Fruit fly (Drosophila melanogaster) whole organism, embryonic: Measurements from ENCODE around the gene ttm50.

Source experiments
- ATbp ChIP-seq: fragments of 200-800 bp; sonication (Bioruptor generic); optimal IDR thresholded peaks from 2 replicates; lab custom pipeline; 2017; ENCODE audit warnings: missing biosample characterization, mild to moderate bottlenecking, missing genetic modification characterization, missing genetic modification reagents
- Abd-B ChIP-seq: fragments of 200-800 bp; sonication (Bioruptor generic); optimal IDR thresholded peaks from 2 replicates; lab custom pipeline; 2018; ENCODE audit warnings: missing biosample characterization, mild to moderate bottlenecking, missing genetic modification characterization, moderate library complexity
- Atf-2 ChIP-seq: fragments of 200-800 bp; sonication (Bioruptor generic); optimal IDR thresholded peaks from 2 replicates; lab custom pipeline; 2016; ENCODE audit warnings: missing biosample characterization, missing genetic modification characterization
- CG10267 ChIP-seq: fragments of 200-800 bp; sonication (Bioruptor generic); optimal IDR thresholded peaks from 2 replicates; lab custom pipeline; 2018; ENCODE audit warnings: missing biosample characterization, mild to moderate bottlenecking, missing genetic modification characterization, moderate library complexity
- CG10543 ChIP-seq: fragments of 200-800 bp; sonication (Bioruptor generic); optimal IDR thresholded peaks from 3 replicates; lab custom pipeline; 2017; ENCODE audit warnings: missing biosample characterization, mild to moderate bottlenecking, missing genetic modification characterization, moderate library complexity
- CG10979 ChIP-seq: fragments of 200-800 bp; sonication (Bioruptor generic); optimal IDR thresholded peaks from 2 replicates; lab custom pipeline; 2018; ENCODE audit warnings: missing biosample characterization, mild to moderate bottlenecking, missing genetic modification characterization, moderate library complexity
- CG11247 ChIP-seq: fragments of 200-800 bp; sonication (Bioruptor generic); IDR thresholded peaks from 2 replicates; pipeline ENCODE4 v1.3.6; 2022; ENCODE audit warnings: missing biosample characterization, missing genetic modification characterization
- CG12219 ChIP-seq: fragments of 200-800 bp; sonication (Bioruptor generic); optimal IDR thresholded peaks from 3 replicates; lab custom pipeline; 2018; ENCODE audit warnings: missing biosample characterization, mild to moderate bottlenecking, missing genetic modification characterization
- CG12659 ChIP-seq: fragments of 200-800 bp; sonication (Bioruptor generic); optimal IDR thresholded peaks from 3 replicates; lab custom pipeline; 2017; ENCODE audit warnings: mild to moderate bottlenecking, missing biosample characterization, missing genetic modification reagents, missing genetic modification characterization
- CG17829 ChIP-seq: fragments of 200-800 bp; optimal IDR thresholded peaks from 2 replicates; lab custom pipeline; 2019; ENCODE audit warnings: missing biosample characterization, mild to moderate bottlenecking, missing genetic modification characterization, moderate library complexity
- CG17912 ChIP-seq: fragments of 200-800 bp; sonication (Bioruptor generic); optimal IDR thresholded peaks from 2 replicates; lab custom pipeline; 2018; ENCODE audit warnings: missing biosample characterization, mild to moderate bottlenecking, missing genetic modification characterization
- CG1792 ChIP-seq: fragments of 200-800 bp; sonication (Bioruptor generic); optimal IDR thresholded peaks from 2 replicates; lab custom pipeline; 2016; ENCODE audit warnings: missing biosample characterization, missing genetic modification characterization
- CG18476 ChIP-seq: fragments of 200-800 bp; sonication (Bioruptor generic); optimal IDR thresholded peaks from 2 replicates; lab custom pipeline; 2016; ENCODE audit warnings: missing biosample characterization, mild to moderate bottlenecking, missing genetic modification characterization
- CG30020 ChIP-seq: fragments of 200-800 bp; optimal IDR thresholded peaks from 2 replicates; lab custom pipeline; 2019; ENCODE audit warnings: missing biosample characterization, mild to moderate bottlenecking, missing genetic modification characterization, moderate library complexity
- CG30403 ChIP-seq: fragments of 200-800 bp; sonication (Bioruptor generic); optimal IDR thresholded peaks from 3 replicates; lab custom pipeline; 2016; ENCODE audit warnings: missing biosample characterization, missing genetic modification characterization
- CG31224 ChIP-seq: fragments of 200-800 bp; sonication (Bioruptor generic); IDR thresholded peaks from 2 replicates; pipeline ENCODE4 v1.3.6; 2022; ENCODE audit warnings: missing biosample characterization, missing genetic modification characterization
- CG3726 ChIP-seq: fragments of 200-800 bp; sonication (Bioruptor generic); IDR thresholded peaks from 3 replicates; pipeline ENCODE4, ENCODE4 v1.3.6; 2022; ENCODE audit warnings: missing biosample characterization, missing genetic modification characterization
- CG3847 ChIP-seq: fragments of 200-800 bp; sonication (Bioruptor generic); IDR thresholded peaks from 2 replicates; pipeline ENCODE4 v1.3.6; 2022; ENCODE audit warnings: missing biosample characterization, missing genetic modification characterization
- CG4282 ChIP-seq: fragments of 200-800 bp; sonication (Bioruptor generic); optimal IDR thresholded peaks from 2 replicates; lab custom pipeline; 2016; ENCODE audit warnings: missing biosample characterization, missing genetic modification characterization
- CG4424 ChIP-seq: fragments of 200-800 bp; sonication (Bioruptor generic); optimal IDR thresholded peaks from 3 replicates; lab custom pipeline; 2016; ENCODE audit warnings: missing biosample characterization, missing genetic modification characterization
- CG4820 ChIP-seq: fragments of 200-800 bp; sonication (Bioruptor generic); optimal IDR thresholded peaks from 3 replicates; lab custom pipeline; 2016; ENCODE audit warnings: missing biosample characterization, missing genetic modification characterization
- CG7987 ChIP-seq: fragments of 200-800 bp; sonication (Bioruptor generic); optimal IDR thresholded peaks from 2 replicates; lab custom pipeline; 2018; ENCODE audit warnings: missing biosample characterization, mild to moderate bottlenecking, missing genetic modification characterization, moderate library complexity
- CG8290 ChIP-seq, 3 experiments: fragments of 200-800 bp; sonication (Bioruptor generic); optimal IDR thresholded peaks; 2 replicates each; lab custom pipeline; 2016 to 2019; ENCODE audit warnings: missing biosample characterization in 3 of 3, missing genetic modification characterization in 3 of 3, mild to moderate bottlenecking in 2 of 3, moderate library complexity in 1 of 3
- CG9932 ChIP-seq: fragments of 200-800 bp; sonication (Bioruptor generic); IDR thresholded peaks from 2 replicates; pipeline ENCODE4 v1.3.6; 2022; ENCODE audit warnings: missing biosample characterization, missing genetic modification characterization
- CoRest ChIP-seq: fragments of 200-800 bp; sonication (Bioruptor generic); optimal IDR thresholded peaks from 3 replicates; lab custom pipeline; 2018; ENCODE audit warnings: missing biosample characterization, mild to moderate bottlenecking, missing genetic modification characterization, moderate library complexity
- Dek ChIP-seq: fragments of 200-800 bp; sonication (Bioruptor generic); optimal IDR thresholded peaks from 3 replicates; lab custom pipeline; 2019; ENCODE audit warnings: missing biosample characterization, mild to moderate bottlenecking, missing genetic modification characterization, moderate library complexity
- HLH3B ChIP-seq: fragments of 200-800 bp; sonication (Bioruptor generic); IDR thresholded peaks from 2 replicates; pipeline ENCODE4 v1.3.6; 2022; ENCODE audit warnings: missing biosample characterization, missing genetic modification characterization
- HLHmδ ChIP-seq: fragments of 200-800 bp; sonication (Bioruptor generic); optimal IDR thresholded peaks from 2 replicates; lab custom pipeline; 2018; ENCODE audit warnings: missing biosample characterization, mild to moderate bottlenecking, missing genetic modification characterization, moderate library complexity
- HmgZ ChIP-seq: fragments of 200-800 bp; sonication (Bioruptor generic); optimal IDR thresholded peaks from 2 replicates; lab custom pipeline; 2018; ENCODE audit warnings: missing biosample characterization, mild to moderate bottlenecking, missing genetic modification characterization
- Hr3 ChIP-seq: fragments of 200-800 bp; sonication (Bioruptor generic); optimal IDR thresholded peaks from 3 replicates; lab custom pipeline; 2016; ENCODE audit warnings: missing biosample characterization, missing genetic modification characterization
- NFAT ChIP-seq: fragments of 200-800 bp; sonication (Bioruptor generic); IDR thresholded peaks from 2 replicates; pipeline ENCODE4 v1.3.6; 2022; ENCODE audit warnings: missing biosample characterization, missing genetic modification characterization
- Rx ChIP-seq: fragments of 200-800 bp; sonication (Bioruptor generic); IDR thresholded peaks from 2 replicates; pipeline ENCODE4 v1.3.6; 2022; ENCODE audit warnings: missing biosample characterization, missing genetic modification characterization
- Sry-β ChIP-seq: fragments of 200-800 bp; sonication (Bioruptor generic); optimal IDR thresholded peaks from 2 replicates; lab custom pipeline; 2018; ENCODE audit warnings: missing biosample characterization, mild to moderate bottlenecking, missing genetic modification characterization, moderate library complexity
- Taf1 ChIP-seq: fragments of 200-800 bp; sonication (Bioruptor generic); IDR thresholded peaks from 2 replicates; pipeline ENCODE4 v1.3.6; 2022; ENCODE audit warnings: missing biosample characterization, missing genetic modification characterization
- Usf ChIP-seq: fragments of 200-800 bp; sonication (Bioruptor generic); optimal IDR thresholded peaks from 2 replicates; lab custom pipeline; 2017; ENCODE audit warnings: missing genotype, missing biosample characterization, missing genetic modification characterization
- YL-1 ChIP-seq: fragments of 200-800 bp; sonication (Bioruptor generic); optimal IDR thresholded peaks from 3 replicates; lab custom pipeline; 2017; ENCODE audit warnings: missing biosample characterization, mild to moderate bottlenecking, missing genetic modification characterization
- ase ChIP-seq: fragments of 200-800 bp; sonication (Bioruptor generic); IDR thresholded peaks from 3 replicates; pipeline ENCODE4 v1.3.6; 2022; ENCODE audit warnings: missing biosample characterization, missing genetic modification characterization
- cato ChIP-seq: fragments of 200-800 bp; sonication (Bioruptor generic); optimal IDR thresholded peaks from 2 replicates; lab custom pipeline; 2016; ENCODE audit warnings: missing biosample characterization, missing genetic modification characterization, borderline replicate concordance
- chif ChIP-seq, 2 experiments: fragments of 200-800 bp; sonication (Bioruptor generic); optimal IDR thresholded peaks; 3 replicates each; lab custom pipeline; 2016; ENCODE audit warnings: missing biosample characterization in 2 of 2, missing genetic modification characterization in 2 of 2
- croc ChIP-seq: fragments of 200-800 bp; sonication (Bioruptor generic); conservative IDR thresholded peaks from 3 replicates; pipeline ENCODE4 v1.3.6; 2022; ENCODE audit warnings: missing biosample characterization, missing genetic modification characterization
- dpn ChIP-seq, 2 experiments: fragments of 200-800 bp; sonication (Bioruptor generic); optimal IDR thresholded peaks; 3 replicates each; lab custom pipeline; 2016; ENCODE audit warnings: missing biosample characterization in 2 of 2, missing genetic modification characterization in 2 of 2
- eyg ChIP-seq: fragments of 200-800 bp; sonication (Bioruptor generic); optimal IDR thresholded peaks from 3 replicates; lab custom pipeline; 2016; ENCODE audit warnings: missing biosample characterization, missing genetic modification characterization
- ind ChIP-seq: fragments of 200-800 bp; sonication (Bioruptor generic); optimal IDR thresholded peaks from 3 replicates; lab custom pipeline; 2016; ENCODE audit warnings: missing biosample characterization, missing genetic modification characterization
- lilli ChIP-seq: fragments of 200-800 bp; sonication (Bioruptor generic); optimal IDR thresholded peaks from 3 replicates; lab custom pipeline; 2016; ENCODE audit warnings: missing biosample characterization, missing genetic modification characterization
- oc ChIP-seq: fragments of 200-800 bp; sonication (Bioruptor generic); optimal IDR thresholded peaks from 2 replicates; lab custom pipeline; 2018; ENCODE audit warnings: missing biosample characterization, mild to moderate bottlenecking, missing genetic modification characterization, moderate library complexity
- peb ChIP-seq: fragments of 200-800 bp; sonication (Bioruptor generic); IDR thresholded peaks from 2 replicates; pipeline ENCODE4 v1.3.6; 2022; ENCODE audit warnings: missing biosample characterization, missing genetic modification characterization
- sens ChIP-seq: fragments of 200-800 bp; sonication (Bioruptor generic); peaks from one replicate; lab custom pipeline; 2016; ENCODE audit warnings: missing biosample characterization, missing genetic modification characterization
- sug ChIP-seq: fragments of 200-800 bp; optimal IDR thresholded peaks from 2 replicates; lab custom pipeline; 2019; ENCODE audit warnings: missing biosample characterization, mild to moderate bottlenecking, missing genetic modification characterization, moderate library complexity
- tll ChIP-seq, 2 experiments: fragments of 200-800 bp in 1 of 2; fragments of >200 bp in 1 of 2; sonication (Bioruptor generic) in 1 of 2; optimal IDR thresholded peaks; 2 replicates each; lab custom pipeline; 2017 to 2019; ENCODE audit warnings: missing biosample characterization in 2 of 2, missing genetic modification characterization in 2 of 2, mild to moderate bottlenecking in 1 of 2, moderate library complexity in 1 of 2
- toy ChIP-seq: fragments of 200-800 bp; sonication (Bioruptor generic); IDR thresholded peaks from 2 replicates; pipeline ENCODE4 v1.3.6; 2022; ENCODE audit warnings: missing biosample characterization, missing genetic modification characterization

Gene ttm50

dm6 chrX:2732127-2732526, at the start of gene ttm50, which contains the start of gene CG2712:
Gene ttm50 (minus strand): TSS chrX:2732190.
Gene CG2712 (plus strand): TSS chrX:2732469.
- peak; percentile 76 for TF ChIP-seq YL-1 (GFP tag; lab: Kevin White, UChicago)
- no peak for TF ChIP-seq chif (GFP tag; optimal IDR thresholded peaks at IDR 0.05; lab: Kevin White, UChicago)
- TF ChIP-seq CG30020 (tag; lab: Kevin White, UChicago), result peak; percentile 52
- peak; percentile 47; the same call in 2 of the 3 replicates for TF ChIP-seq croc (GFP tag; lab: Robert Waterston, UW)
- TF ChIP-seq CG9932, result peak; percentile 75
- TF ChIP-seq CG11247 (GFP tag; lab: Robert Waterston, UW), result peak; percentile 23; the same call in 1 of the 2 replicates
- peak; percentile 68 for TF ChIP-seq HmgZ
- TF ChIP-seq Usf (GFP tag; lab: Kevin White, UChicago), result peak; percentile 47
- TF ChIP-seq CG10543, result peak; percentile 81
- TF ChIP-seq sug (tag; lab: Kevin White, UChicago), result peak; percentile 79
- TF ChIP-seq sens (GFP tag; lab: Kevin White, UChicago), result no peak
- TF ChIP-seq CG10267 (tag; lab: Kevin White, UChicago), result peak; percentile 59
- peak; percentile 63 for TF ChIP-seq ind
- TF ChIP-seq lilli (GFP tag; lab: Kevin White, UChicago), result peak; percentile 57
- TF ChIP-seq CG17829 (tag; lab: Kevin White, UChicago), result peak; percentile 61
- 0 out of 2 replicates have a peak, but pooled peaks have one; percentile 11 for TF ChIP-seq Taf1 (GFP tag; lab: Robert Waterston, UW)
- peak; percentile 82 for TF ChIP-seq CoRest (tag; lab: Kevin White, UChicago)
- TF ChIP-seq eyg, result no peak
- TF ChIP-seq dpn (GFP tag; optimal IDR thresholded peaks at IDR 0.05; lab: Kevin White, UChicago), result peak; percentile 21 to 52
- no peak for TF ChIP-seq oc (tag; lab: Kevin White, UChicago)
- TF ChIP-seq CG12659, result peak; percentile 76
- TF ChIP-seq CG31224, result 0 out of 2 replicates have a peak, but pooled peaks have one; percentile 40
- no peak for TF ChIP-seq CG8290 (GFP tag; optimal IDR thresholded peaks at IDR 0.05; lab: Kevin White, UChicago)
- peak in 1 of 2 experiments; percentile 32 for TF ChIP-seq CG8290 (tag; optimal IDR thresholded peaks at IDR 0.05; lab: Kevin White, UChicago)
- no peak for TF ChIP-seq CG1792 (GFP tag; lab: Kevin White, UChicago)
- peak; percentile 35 for TF ChIP-seq CG18476
- TF ChIP-seq CG7987 (GFP tag; lab: Kevin White, UChicago), result no peak
- TF ChIP-seq Sry-β (GFP tag; lab: Kevin White, UChicago), result peak; percentile 98
- peak; percentile 52 for TF ChIP-seq CG10979 (tag; lab: Kevin White, UChicago)
- peak; percentile 57 for TF ChIP-seq CG3847 (GFP tag; lab: Robert Waterston, UW)
- TF ChIP-seq Rx (GFP tag; lab: Robert Waterston, UW), result 0 out of 2 replicates have a peak, but pooled peaks have one; percentile 20
- no peak for TF ChIP-seq CG12219
- no peak for TF ChIP-seq CG4282 (GFP tag; lab: Kevin White, UChicago)
- no peak for TF ChIP-seq Atf-2
- TF ChIP-seq cato (GFP tag; lab: Kevin White, UChicago), result peak; percentile 45
- peak; percentile 63 for TF ChIP-seq CG4424 (GFP tag; lab: Kevin White, UChicago)
- TF ChIP-seq NFAT (GFP tag; lab: Robert Waterston, UW), result peak; percentile 27; the same call in 1 of the 2 replicates
- peak in 1 of 2 experiments; percentile 4 for TF ChIP-seq tll (GFP tag; optimal IDR thresholded peaks at IDR 0.05; lab: Kevin White, UChicago)
- no peak for TF ChIP-seq ATbp
- no peak for TF ChIP-seq toy (GFP tag; lab: Robert Waterston, UW)
- peak; percentile 63 for TF ChIP-seq Dek (tag; lab: Kevin White, UChicago)
- TF ChIP-seq peb (GFP tag; lab: Robert Waterston, UW), result no peak; the same call in 1 of the 2 replicates
- TF ChIP-seq ase (GFP tag; lab: Robert Waterston, UW), result 0 out of 3 replicates have a peak, but pooled peaks have one; percentile 32
- peak; percentile 15; the same call in 1 of the 2 replicates for TF ChIP-seq HLH3B
- peak; percentile 68 for TF ChIP-seq Abd-B (GFP tag; lab: Kevin White, UChicago)
- TF ChIP-seq CG4820 (GFP tag; lab: Kevin White, UChicago), result peak; percentile 5
- no peak for TF ChIP-seq HLHmδ
- no peak for TF ChIP-seq CG3726 (GFP tag; lab: Robert Waterston, UW)
- TF ChIP-seq CG30403 (GFP tag; lab: Kevin White, UChicago), result peak; percentile 73
- TF ChIP-seq CG17912 (GFP tag; lab: Kevin White, UChicago), result no peak
- peak; percentile 54 for TF ChIP-seq Hr3 (GFP tag; lab: Kevin White, UChicago)
